Fruit fly (Drosophila melanogaster) whole organism: ENCODE data around the gene CG17598.

Experiments
- CG8478 ChIP-seq: fragments of >200 bp; optimal IDR thresholded peaks from 2 replicates; lab custom pipeline; 2018; ENCODE audit warnings: inconsistent platforms
- psq ChIP-seq: fragments of >200 bp; optimal IDR thresholded peaks from 2 replicates; lab custom pipeline; 2017
- usp ChIP-seq: fragments of >200 bp; optimal IDR thresholded peaks from 2 replicates; lab custom pipeline; 2017; ENCODE audit warnings: missing biosample characterization, missing genetic modification characterization, mixed read lengths

DNA sequence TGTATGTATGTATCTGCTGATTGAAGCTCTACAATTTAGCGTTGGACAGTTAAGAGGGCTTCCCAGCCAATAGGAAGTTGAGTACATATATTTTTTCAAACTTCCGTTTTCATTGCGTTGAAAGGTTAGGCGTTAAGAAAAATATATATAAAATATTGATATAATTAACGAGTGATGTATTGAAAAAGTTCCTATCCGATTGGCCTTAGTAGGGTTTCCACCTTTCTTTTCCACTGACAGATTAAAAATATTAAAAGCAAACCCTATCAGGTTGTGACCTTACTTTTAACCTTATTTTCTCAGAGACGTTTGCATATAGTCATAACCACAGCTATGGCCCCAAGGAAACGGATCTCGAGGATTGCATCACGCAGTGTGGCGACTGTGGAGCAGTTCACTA is 6.6 kb upstream of the CG17598 start, which contains the start of gene CG17601:
- TF ChIP-seq usp (GFP tag; lab: Kevin White, UChicago), result no peak
- TF ChIP-seq CG8478 (lab: Kevin White, UChicago), result no peak
- no peak for TF ChIP-seq psq (lab: Kevin White, UChicago)
